Fruit fly (Drosophila melanogaster) whole organism, embryonic: ENCODE data around the gene CG14427.

ENCODE experiments used
- Asciz ChIP-seq: fragments of 200-800 bp; sonication (Bioruptor generic); optimal IDR thresholded peaks from 2 replicates; lab custom pipeline; 2017; ENCODE audit warnings: missing biosample characterization, mild to moderate bottlenecking, missing genetic modification characterization, missing genetic modification reagents
- Bgb ChIP-seq: fragments of 200-800 bp; sonication (Bioruptor generic); IDR thresholded peaks from 2 replicates; pipeline ENCODE4 v1.3.6; 2022; ENCODE audit warnings: missing biosample characterization, missing genetic modification characterization; ENCODE audit not compliant: partially characterized antibody
- CG11247 ChIP-seq: fragments of 200-800 bp; sonication (Bioruptor generic); IDR thresholded peaks from 2 replicates; pipeline ENCODE4 v1.3.6; 2022; ENCODE audit warnings: missing biosample characterization, missing genetic modification characterization
- CG13624 ChIP-seq: fragments of 200-800 bp; sonication (Bioruptor generic); optimal IDR thresholded peaks from 2 replicates; lab custom pipeline; 2016; ENCODE audit warnings: missing biosample characterization, missing genetic modification characterization
- CG1529 ChIP-seq: fragments of 200-800 bp; sonication (Bioruptor generic); optimal IDR thresholded peaks from 3 replicates; lab custom pipeline; 2018; ENCODE audit warnings: missing biosample characterization, missing genetic modification characterization
- CG17328 ChIP-seq: fragments of 200-800 bp; sonication (Bioruptor generic); IDR thresholded peaks from 2 replicates; pipeline ENCODE4 v1.3.6; 2022; ENCODE audit warnings: missing biosample characterization, missing genetic modification characterization
- CG17361 ChIP-seq: fragments of 200-800 bp; sonication (Bioruptor generic); IDR thresholded peaks from 3 replicates; pipeline ENCODE4 v1.3.6; 2022; ENCODE audit warnings: missing biosample characterization, missing genetic modification characterization
- CG17568 ChIP-seq: fragments of 200-800 bp; sonication (Bioruptor generic); optimal IDR thresholded peaks from 2 replicates; lab custom pipeline; 2018; ENCODE audit warnings: missing biosample characterization, mild to moderate bottlenecking, missing genetic modification characterization, moderate library complexity
- CG1832 ChIP-seq: fragments of 200-800 bp; sonication (Bioruptor generic); optimal IDR thresholded peaks from 2 replicates; lab custom pipeline; 2017; ENCODE audit warnings: missing biosample characterization, mild to moderate bottlenecking, missing genetic modification characterization, inconsistent platforms
- CG31365 ChIP-seq: fragments of 200-800 bp; sonication (Bioruptor generic); optimal IDR thresholded peaks from 2 replicates; lab custom pipeline; 2018; ENCODE audit warnings: missing biosample characterization, mild to moderate bottlenecking, missing genetic modification characterization
- CG31441 ChIP-seq: fragments of 200-800 bp; sonication (Bioruptor generic); IDR thresholded peaks from 2 replicates; pipeline ENCODE4 v1.3.6; 2022; ENCODE audit warnings: missing biosample characterization, missing genetic modification characterization
- CG34224 ChIP-seq: fragments of 200-800 bp; sonication (Bioruptor generic); IDR thresholded peaks from 3 replicates; pipeline ENCODE4 v1.3.6; 2022; ENCODE audit warnings: missing biosample characterization, missing genetic modification characterization; ENCODE audit not compliant: partially characterized antibody
- CG34376 ChIP-seq: fragments of 200-800 bp; sonication (Bioruptor generic); optimal IDR thresholded peaks from 2 replicates; lab custom pipeline; 2018; ENCODE audit warnings: missing biosample characterization, mild to moderate bottlenecking, missing genetic modification characterization
- CG3847 ChIP-seq: fragments of 200-800 bp; sonication (Bioruptor generic); IDR thresholded peaks from 2 replicates; pipeline ENCODE4 v1.3.6; 2022; ENCODE audit warnings: missing biosample characterization, missing genetic modification characterization
- CG4617 ChIP-seq: fragments of 200-800 bp; sonication (Bioruptor generic); optimal IDR thresholded peaks from 3 replicates; lab custom pipeline; 2016; ENCODE audit warnings: missing biosample characterization, missing genetic modification characterization, borderline replicate concordance
- CG5180 ChIP-seq: fragments of 200-800 bp; sonication (Bioruptor generic); optimal IDR thresholded peaks from 3 replicates; lab custom pipeline; 2017; ENCODE audit warnings: missing biosample characterization, missing genetic modification characterization, mild to moderate bottlenecking, moderate library complexity, missing genetic modification reagents
- CG5953 ChIP-seq: fragments of 200-800 bp; sonication (Bioruptor generic); IDR thresholded peaks from 2 replicates; pipeline ENCODE4 v1.3.6; 2022; ENCODE audit warnings: missing biosample characterization, missing genetic modification characterization
- CG7963 ChIP-seq: fragments of 200-800 bp; sonication (Bioruptor generic); IDR thresholded peaks from 3 replicates; pipeline ENCODE4 v1.3.6; 2022; ENCODE audit warnings: missing biosample characterization, missing genetic modification characterization; ENCODE audit not compliant: partially characterized antibody
- CG7987 ChIP-seq: fragments of 200-800 bp; sonication (Bioruptor generic); optimal IDR thresholded peaks from 2 replicates; lab custom pipeline; 2018; ENCODE audit warnings: missing biosample characterization, mild to moderate bottlenecking, missing genetic modification characterization, moderate library complexity
- CG8765 ChIP-seq: fragments of 200-800 bp; sonication (Bioruptor generic); IDR thresholded peaks from 2 replicates; pipeline ENCODE4 v1.3.6; 2022; ENCODE audit warnings: missing biosample characterization, missing genetic modification characterization
- CG8944 ChIP-seq: fragments of 200-800 bp; sonication (Bioruptor generic); optimal IDR thresholded peaks from 3 replicates; lab custom pipeline; 2016; ENCODE audit warnings: missing biosample characterization, missing genetic modification characterization
- Chrac-16 ChIP-seq: fragments of 200-800 bp; sonication (Bioruptor generic); optimal IDR thresholded peaks from 3 replicates; lab custom pipeline; 2016; ENCODE audit warnings: missing biosample characterization, missing genetic modification characterization
- Dp ChIP-seq: fragments of 200-800 bp; sonication (Bioruptor generic); optimal IDR thresholded peaks from 2 replicates; lab custom pipeline; 2018; ENCODE audit warnings: missing biosample characterization, mild to moderate bottlenecking, missing genetic modification characterization, moderate library complexity
- Ets65A ChIP-seq: fragments of 200-800 bp; sonication (Bioruptor generic); peaks from one replicate; lab custom pipeline; 2016; ENCODE audit warnings: missing biosample characterization, missing genetic modification characterization
- Gsc ChIP-seq: fragments of 200-800 bp; sonication (Bioruptor generic); IDR thresholded peaks from 2 replicates; pipeline ENCODE4 v1.3.6; 2022; ENCODE audit warnings: missing biosample characterization, missing genetic modification characterization
- Hey ChIP-seq: fragments of 200-800 bp; sonication (Bioruptor generic); optimal IDR thresholded peaks from 3 replicates; lab custom pipeline; 2018; ENCODE audit warnings: missing biosample characterization, mild to moderate bottlenecking, missing genetic modification characterization
- HmgD ChIP-seq: fragments of 200-800 bp; sonication (Bioruptor generic); optimal IDR thresholded peaks from 3 replicates; lab custom pipeline; 2016; ENCODE audit warnings: missing biosample characterization, missing genetic modification characterization
- Hmx ChIP-seq: fragments of 200-800 bp; sonication (Bioruptor generic); optimal IDR thresholded peaks from 2 replicates; lab custom pipeline; 2016; ENCODE audit warnings: missing biosample characterization, missing genetic modification characterization
- Mes4 ChIP-seq: fragments of 200-800 bp; sonication (Bioruptor generic); optimal IDR thresholded peaks from 2 replicates; lab custom pipeline; 2016; ENCODE audit warnings: missing biosample characterization, missing genetic modification characterization
- Nf-YB ChIP-seq: fragments of 200-800 bp; sonication (Bioruptor generic); optimal IDR thresholded peaks from 3 replicates; lab custom pipeline; 2019; ENCODE audit warnings: missing biosample characterization, mild to moderate bottlenecking, missing genetic modification characterization, moderate library complexity
- NfI ChIP-seq: fragments of 200-800 bp; sonication (Bioruptor generic); optimal IDR thresholded peaks from 3 replicates; lab custom pipeline; 2018; ENCODE audit warnings: missing biosample characterization, mild to moderate bottlenecking, missing genetic modification characterization, moderate library complexity
- Optix ChIP-seq: fragments of 200-800 bp; sonication (Bioruptor generic); IDR thresholded peaks from 3 replicates; pipeline ENCODE4 v1.3.6; 2022; ENCODE audit warnings: missing biosample characterization, missing genetic modification characterization
- PHDP ChIP-seq: fragments of 200-800 bp; sonication (Bioruptor generic); optimal IDR thresholded peaks from 3 replicates; lab custom pipeline; 2018; ENCODE audit warnings: missing biosample characterization, mild to moderate bottlenecking, missing genetic modification characterization, moderate library complexity
- Sox102F ChIP-seq: fragments of 200-800 bp; sonication (Bioruptor generic); optimal IDR thresholded peaks from 2 replicates; lab custom pipeline; 2018; ENCODE audit warnings: missing biosample characterization, mild to moderate bottlenecking, missing genetic modification characterization, moderate library complexity
- Vsx1 ChIP-seq: fragments of 200-800 bp; sonication (Bioruptor generic); optimal IDR thresholded peaks from 2 replicates; lab custom pipeline; 2017; ENCODE audit warnings: missing biosample characterization, mild to moderate bottlenecking, missing genetic modification characterization, missing genetic modification reagents
- ato ChIP-seq: fragments of 200-800 bp; sonication (Bioruptor generic); IDR thresholded peaks from 2 replicates; pipeline ENCODE4 v1.3.6; 2022; ENCODE audit warnings: missing biosample characterization, missing genetic modification characterization; ENCODE audit not compliant: partially characterized antibody
- az2 ChIP-seq: fragments of 200-800 bp; sonication (Bioruptor generic); optimal IDR thresholded peaks from 3 replicates; lab custom pipeline; 2016; ENCODE audit warnings: missing biosample characterization, missing genetic modification characterization
- dmrt99B ChIP-seq: fragments of 200-800 bp; sonication (Bioruptor generic); optimal IDR thresholded peaks from 2 replicates; lab custom pipeline; 2018; ENCODE audit warnings: missing biosample characterization, mild to moderate bottlenecking, missing genetic modification characterization, moderate library complexity
- emc ChIP-seq: fragments of 200-800 bp; sonication (Bioruptor generic); optimal IDR thresholded peaks from 2 replicates; lab custom pipeline; 2016; ENCODE audit warnings: missing biosample characterization, missing genetic modification characterization
- eve ChIP-seq, 2 experiments: fragments of >200 bp; optimal IDR thresholded peaks; 2 replicates each; lab custom pipeline; 2017; ENCODE audit warnings: missing biosample characterization in 2 of 2, missing genetic modification characterization in 2 of 2
- fd3F ChIP-seq: fragments of 200-800 bp; sonication (Bioruptor generic); optimal IDR thresholded peaks from 2 replicates; lab custom pipeline; 2018; ENCODE audit warnings: missing biosample characterization, mild to moderate bottlenecking, missing genetic modification characterization, moderate library complexity
- gcm2 ChIP-seq: fragments of 200-800 bp; sonication (Bioruptor generic); optimal IDR thresholded peaks from 2 replicates; lab custom pipeline; 2016; ENCODE audit warnings: missing biosample characterization, missing genetic modification characterization
- lmd ChIP-seq: fragments of 200-800 bp; sonication (Bioruptor generic); IDR thresholded peaks from 2 replicates; pipeline ENCODE4 v1.3.6; 2022; ENCODE audit warnings: missing biosample characterization, missing genetic modification characterization
- mld ChIP-seq: fragments of 200-800 bp; sonication (Bioruptor generic); IDR thresholded peaks from 3 replicates; pipeline ENCODE4 v1.3.6; 2022; ENCODE audit warnings: missing biosample characterization, missing genetic modification characterization; ENCODE audit not compliant: partially characterized antibody
- nom ChIP-seq: fragments of 200-800 bp; sonication (Bioruptor generic); optimal IDR thresholded peaks from 2 replicates; lab custom pipeline; 2017; ENCODE audit warnings: missing biosample characterization, missing genetic modification characterization, mild to moderate bottlenecking, moderate library complexity, missing genetic modification reagents
- pb ChIP-seq: fragments of 200-800 bp; sonication (Bioruptor generic); optimal IDR thresholded peaks from 3 replicates; lab custom pipeline; 2016; ENCODE audit warnings: missing biosample characterization, missing genetic modification characterization
- pita ChIP-seq: fragments of 200-800 bp; sonication (Bioruptor generic); optimal IDR thresholded peaks from 2 replicates; lab custom pipeline; 2017; ENCODE audit warnings: missing biosample characterization, mild to moderate bottlenecking, missing genetic modification characterization
- sqz ChIP-seq: fragments of 200-800 bp; sonication (Bioruptor generic); optimal IDR thresholded peaks from 3 replicates; lab custom pipeline; 2018; ENCODE audit warnings: missing biosample characterization, mild to moderate bottlenecking, missing genetic modification characterization
- stwl ChIP-seq: fragments of 200-800 bp; sonication (Bioruptor generic); optimal IDR thresholded peaks from 3 replicates; lab custom pipeline; 2018; ENCODE audit warnings: missing biosample characterization, mild to moderate bottlenecking, missing genetic modification characterization, moderate library complexity
- ttk ChIP-seq: fragments of 200-800 bp; sonication (Bioruptor generic); IDR thresholded peaks from 2 replicates; pipeline ENCODE4 v2.1.2; 2022; ENCODE audit warnings: missing biosample characterization, missing genetic modification characterization

Gene CG14427

dm6 chrX:7014931-7015428, 25.4 kb upstream of the CG14427 start (continued):
- TF ChIP-seq Mes4 (no peak), CG11247 (GFP tag; lab: Robert Waterston, UW) (peak; percentile 44; the same call in 1 of the 2 replicates), CG8765 (GFP tag; lab: Robert Waterston, UW) (no peak), CG4617 (GFP tag; lab: Kevin White, UChicago) (no peak), CG7963 (GFP tag; lab: Robert Waterston, UW) (peak; percentile 46; the same call in 1 of the 3 replicates), dmrt99B (tag; lab: Kevin White, UChicago) (peak; percentile 61), CG13624 (peak; percentile 56), Ets65A (GFP tag; lab: Kevin White, UChicago) (peak; percentile 96), CG17361 (GFP tag; lab: Robert Waterston, UW) (0 out of 3 replicates have a peak, but pooled peaks have one; percentile 42), eve (GFP tag; optimal IDR thresholded peaks at IDR 0.05; lab: Kevin White, UChicago) (no peak), fd3F (GFP tag; lab: Kevin White, UChicago) (no peak), CG5180 (no peak), CG17568 (GFP tag; lab: Kevin White, UChicago) (no peak), lmd (GFP tag; lab: Robert Waterston, UW) (peak; percentile 66), CG5953 (GFP tag; lab: Robert Waterston, UW) (no peak), Bgb (GFP tag; lab: Robert Waterston, UW) (peak; percentile 85), CG7987 (GFP tag; lab: Kevin White, UChicago) (peak; percentile 44), Nf-YB (GFP tag; lab: Kevin White, UChicago) (no peak), CG34376 (GFP tag; lab: Kevin White, UChicago) (no peak), CG34224 (GFP tag; lab: Robert Waterston, UW) (peak; percentile 69), CG31441 (GFP tag; lab: Robert Waterston, UW) (0 out of 2 replicates have a peak, but pooled peaks have one; percentile 26), CG1832 (GFP tag; lab: Kevin White, UChicago) (no peak), Hey (tag; lab: Kevin White, UChicago) (no peak), CG31365 (tag; lab: Kevin White, UChicago) (peak; percentile 98), Chrac-16 (GFP tag; lab: Kevin White, UChicago) (peak; percentile 27), Hmx (GFP tag; lab: Kevin White, UChicago) (no peak), PHDP (tag; lab: Kevin White, UChicago) (peak; percentile 35), CG8944 (GFP tag; lab: Kevin White, UChicago) (no peak), nom (GFP tag; lab: Kevin White, UChicago) (no peak), Vsx1 (GFP tag; lab: Kevin White, UChicago) (no peak), ato (GFP tag; lab: Robert Waterston, UW) (0 out of 2 replicates have a peak, but pooled peaks have one; percentile 42), ttk (GFP tag; lab: Robert Waterston, UW) (no peak), CG1529 (GFP tag; lab: Kevin White, UChicago) (no peak), stwl (tag; lab: Kevin White, UChicago) (peak; percentile 58), az2 (GFP tag; lab: Kevin White, UChicago) (peak; percentile 46), emc (no peak), Asciz (GFP tag; lab: Kevin White, UChicago) (peak; percentile 9), pita (GFP tag; lab: Kevin White, UChicago) (peak; percentile 18), Dp (GFP tag; lab: Kevin White, UChicago) (peak; percentile 89), mld (GFP tag; lab: Robert Waterston, UW) (0 out of 3 replicates have a peak, but pooled peaks have one; percentile 21), NfI (GFP tag; lab: Kevin White, UChicago) (peak; percentile 40), HmgD (GFP tag; lab: Kevin White, UChicago) (peak; percentile 48), CG17328 (GFP tag; lab: Robert Waterston, UW) (no peak), Sox102F (GFP tag; lab: Kevin White, UChicago) (peak; percentile 36), sqz (GFP tag; lab: Kevin White, UChicago) (no peak), pb (GFP tag; lab: Kevin White, UChicago) (no peak), Gsc (no peak), CG3847 (GFP tag; lab: Robert Waterston, UW) (peak; percentile 44), gcm2 (no peak), Optix (no peak)
